Fruit fly (Drosophila melanogaster) whole organism, pupa: Measurements from ENCODE around the gene Alg11.

Experiments used
- CG10348 ChIP-seq: fragments of 200-800 bp; sonication (Bioruptor generic); IDR thresholded peaks from 2 replicates; pipeline ENCODE4 v1.3.6; 2022; ENCODE audit warnings: missing biosample characterization, missing genetic modification characterization
- CG12605 ChIP-seq: fragments of 200-800 bp; sonication (Bioruptor generic); IDR thresholded peaks from 2 replicates; pipeline ENCODE4 v1.3.6; 2022; ENCODE audit warnings: missing biosample characterization, missing genetic modification characterization
- CG15710 ChIP-seq: fragments of 200-800 bp; sonication (Bioruptor generic); optimal IDR thresholded peaks from 2 replicates; lab custom pipeline; 2018; ENCODE audit warnings: missing biosample characterization, mild to moderate bottlenecking, missing genetic modification characterization, moderate library complexity
- CG8159 ChIP-seq: fragments of 200-800 bp; sonication (Bioruptor generic); optimal IDR thresholded peaks from 3 replicates; lab custom pipeline; 2018; ENCODE audit warnings: missing biosample characterization, mild to moderate bottlenecking, missing genetic modification characterization, moderate library complexity
- EcR ChIP-seq: fragments of 200-800 bp; sonication (Bioruptor generic); optimal IDR thresholded peaks from 3 replicates; lab custom pipeline; 2019; ENCODE audit warnings: missing biosample characterization, missing genetic modification characterization, mild to moderate bottlenecking, moderate library complexity, missing genetic modification reagents
- Pif1A ChIP-seq: fragments of 200-800 bp; sonication (Bioruptor generic); optimal IDR thresholded peaks from 3 replicates; lab custom pipeline; 2016; ENCODE audit warnings: missing biosample characterization, missing genetic modification characterization
- gl ChIP-seq: fragments of 200-800 bp; sonication (Bioruptor generic); optimal IDR thresholded peaks from 2 replicates; lab custom pipeline; 2018; ENCODE audit warnings: missing biosample characterization, mild to moderate bottlenecking, missing genetic modification characterization

Gene Alg11

dm6 chr3L:21671839-21672238 is 46.2 kb downstream of the Alg11 start, which contains the start of gene CG11249:
Gene CG11249 (plus strand): TSS chr3L:21672139.
- TF ChIP-seq CG10348 (GFP tag; lab: Robert Waterston, UW): no peak
- no peak for TF ChIP-seq gl (tag; lab: Kevin White, UChicago)
- no peak for TF ChIP-seq EcR
- TF ChIP-seq CG8159 (tag; lab: Kevin White, UChicago): no peak
- TF ChIP-seq CG12605: no peak
- TF ChIP-seq Pif1A: no peak
- no peak for TF ChIP-seq CG15710 (tag; lab: Kevin White, UChicago)
